Worm (Caenorhabditis elegans) whole organism, L2 larva: ENCODE results near the gene hsp-6.
A peak's percentile ranks its signal among the peaks of the same experiment; 100 is the strongest.

Source experiments
- F13H6.1 ChIP-seq: sonication (generic microtip); optimal IDR thresholded peaks from 2 replicates; lab custom pipeline; 2016; ENCODE audit warnings: missing genetic modification characterization, missing compliant biosample characterization
- Y55F3AM.14 ChIP-seq: fragments of 200-800 bp; sonication (Bioruptor generic); optimal IDR thresholded peaks from 2 replicates; lab custom pipeline; 2018; ENCODE audit warnings: mild to moderate bottlenecking, missing genetic modification characterization, missing compliant biosample characterization
- alr-1 ChIP-seq: fragments of 150-350 bp; optimal IDR thresholded peaks from 2 replicates; lab custom pipeline; 2014; ENCODE audit warnings: missing biosample characterization, missing genetic modification characterization
- aly-2 ChIP-seq: fragments of 150-350 bp; optimal IDR thresholded peaks from 2 replicates; lab custom pipeline; 2014; ENCODE audit warnings: missing biosample characterization, missing genetic modification characterization
- ama-1 ChIP-seq: fragments of 150-350 bp; optimal IDR thresholded peaks from 2 replicates; lab custom pipeline; 2018; ENCODE audit warnings: inconsistent platforms
- ceh-16 ChIP-seq: fragments of 150-350 bp; optimal IDR thresholded peaks from 2 replicates; lab custom pipeline; 2014; ENCODE audit warnings: missing biosample characterization, missing genetic modification characterization
- ceh-82 ChIP-seq: fragments of 150-350 bp; optimal IDR thresholded peaks from 2 replicates; lab custom pipeline; 2014; ENCODE audit warnings: missing biosample characterization, missing genetic modification characterization
- dmd-4 ChIP-seq: sonication (generic microtip); optimal IDR thresholded peaks from 2 replicates; lab custom pipeline; 2017; ENCODE audit warnings: missing biosample characterization, missing genetic modification characterization
- egl-27 ChIP-seq: sonication (generic microtip); optimal IDR thresholded peaks from 3 replicates; lab custom pipeline; 2017; ENCODE audit warnings: missing biosample characterization, missing genetic modification reagents, missing genetic modification characterization
- elt-3 ChIP-seq: sonication (generic microtip); optimal IDR thresholded peaks from 2 replicates; lab custom pipeline; 2017; ENCODE audit warnings: missing biosample characterization, missing genetic modification characterization
- fos-1 ChIP-seq: fragments of 150-350 bp; optimal IDR thresholded peaks from 2 replicates; lab custom pipeline; 2014; ENCODE audit warnings: missing biosample characterization, missing genetic modification characterization
- gmeb-1 ChIP-seq: fragments of 150-350 bp; optimal IDR thresholded peaks from 2 replicates; lab custom pipeline; 2014; ENCODE audit warnings: missing biosample characterization, missing genetic modification characterization
- lin-11 ChIP-seq: fragments of 150-350 bp; sonication (generic microtip); optimal IDR thresholded peaks from 2 replicates; lab custom pipeline; 2014; ENCODE audit warnings: missing biosample characterization, missing genetic modification characterization, inconsistent platforms, mixed read lengths
- lin-13 ChIP-seq: fragments of 150-350 bp; optimal IDR thresholded peaks from 2 replicates; lab custom pipeline; 2014; ENCODE audit warnings: missing biosample characterization, missing genetic modification reagents, missing genetic modification characterization
- lin-39 ChIP-seq: fragments of 150-350 bp; optimal IDR thresholded peaks from 2 replicates; lab custom pipeline; 2014; ENCODE audit warnings: missing biosample characterization, missing genetic modification reagents, missing genetic modification characterization
- lsy-2 ChIP-seq, 2 experiments: fragments of 150-350 bp in 1 of 2; sonication (generic microtip) in 1 of 2; optimal IDR thresholded peaks; 2 replicates each; lab custom pipeline; 2014 to 2017; ENCODE audit warnings: missing biosample characterization in 2 of 2, missing genetic modification characterization in 2 of 2
- mbf-1 ChIP-seq: sonication (generic microtip); optimal IDR thresholded peaks from 2 replicates; lab custom pipeline; 2017; ENCODE audit warnings: missing biosample characterization, missing genetic modification characterization
- mdl-1 ChIP-seq, 2 experiments: fragments of 150-350 bp in 1 of 2; sonication (generic microtip) in 1 of 2; optimal IDR thresholded peaks; 2 replicates each; lab custom pipeline; 2017; ENCODE audit warnings: missing biosample characterization in 2 of 2, missing genetic modification characterization in 2 of 2
- nhr-10 ChIP-seq: sonication (generic microtip); optimal IDR thresholded peaks from 2 replicates; lab custom pipeline; 2017; ENCODE audit warnings: missing biosample characterization, missing genetic modification characterization
- nhr-129 ChIP-seq: fragments of 150-350 bp; optimal IDR thresholded peaks from 2 replicates; lab custom pipeline; 2014; ENCODE audit warnings: missing biosample characterization, missing genetic modification characterization
- nhr-21 ChIP-seq: fragments of 150-350 bp; optimal IDR thresholded peaks from 2 replicates; lab custom pipeline; 2014; ENCODE audit warnings: missing biosample characterization, missing genetic modification characterization
- nhr-23 ChIP-seq: fragments of 150-350 bp; optimal IDR thresholded peaks from 2 replicates; lab custom pipeline; 2014; ENCODE audit warnings: missing biosample characterization, missing genetic modification reagents, missing genetic modification characterization
- nhr-237 ChIP-seq: fragments of 150-350 bp; optimal IDR thresholded peaks from 2 replicates; lab custom pipeline; 2014; ENCODE audit warnings: missing biosample characterization, missing genetic modification characterization
- nhr-25 ChIP-seq: fragments of 150-350 bp; sonication (generic microtip); optimal IDR thresholded peaks from 3 replicates; lab custom pipeline; 2014; ENCODE audit warnings: missing biosample characterization, missing genetic modification characterization
- nhr-77 ChIP-seq: fragments of 150-350 bp; optimal IDR thresholded peaks from 2 replicates; lab custom pipeline; 2014; ENCODE audit warnings: missing biosample characterization, missing genetic modification characterization
- peb-1 ChIP-seq: fragments of 150-350 bp; optimal IDR thresholded peaks from 2 replicates; lab custom pipeline; 2014; ENCODE audit warnings: missing biosample characterization, missing genetic modification characterization
- sem-4 ChIP-seq: fragments of 150-350 bp; optimal IDR thresholded peaks from 2 replicates; lab custom pipeline; 2014; ENCODE audit warnings: missing biosample characterization, missing genetic modification reagents, missing genetic modification characterization
- skn-1 ChIP-seq: sonication (generic microtip); optimal IDR thresholded peaks from 2 replicates; lab custom pipeline; 2017; ENCODE audit warnings: missing biosample characterization, missing genetic modification characterization
- sma-9 ChIP-seq, 2 experiments: fragments of 150-350 bp in 1 of 2; sonication (generic microtip) in 1 of 2; optimal IDR thresholded peaks; 2 replicates each; lab custom pipeline; 2014 to 2016; ENCODE audit warnings: missing genetic modification characterization in 2 of 2, mild to moderate bottlenecking in 1 of 2, missing biosample characterization in 1 of 2, missing compliant biosample characterization in 1 of 2, missing genetic modification reagents in 1 of 2, moderate library complexity in 1 of 2
- snpc-4 ChIP-seq: fragments of 150-350 bp; optimal IDR thresholded peaks from 2 replicates; lab custom pipeline; 2014; ENCODE audit warnings: missing biosample characterization, missing genetic modification characterization
- unc-55 ChIP-seq: fragments of 150-350 bp; sonication (generic microtip); optimal IDR thresholded peaks from 3 replicates; lab custom pipeline; 2014; ENCODE audit warnings: missing biosample characterization, missing genetic modification reagents, missing genetic modification characterization
- unc-62 ChIP-seq: fragments of 150-350 bp; optimal IDR thresholded peaks from 2 replicates; lab custom pipeline; 2014; ENCODE audit warnings: missing biosample characterization, missing genetic modification reagents, missing genetic modification characterization
- zag-1 ChIP-seq: fragments of 150-350 bp; optimal IDR thresholded peaks from 2 replicates; lab custom pipeline; 2014; ENCODE audit warnings: missing biosample characterization, missing genetic modification characterization
- ztf-11 ChIP-seq: sonication (generic microtip); optimal IDR thresholded peaks from 2 replicates; lab custom pipeline; 2017; ENCODE audit warnings: missing biosample characterization, missing genetic modification characterization

Gene hsp-6

ce11 chrV:4860525-4860924 is 34.0 kb upstream of the hsp-6 start:
- peak; percentile 42 for TF ChIP-seq unc-55 (GFP tag; lab: Kevin White, UChicago)
- TF ChIP-seq nhr-21 (tag; lab: Kevin White, UChicago) = no peak
- no peak for TF ChIP-seq nhr-23 (tag; lab: Kevin White, UChicago)
- TF ChIP-seq lsy-2 (tag; optimal IDR thresholded peaks at IDR 0.05; lab: Kevin White, UChicago) = peak in 1 of 2 experiments; percentile 45
- peak; percentile 51 for TF ChIP-seq nhr-129 (tag; lab: Kevin White, UChicago)
- no peak for TF ChIP-seq unc-62 (GFP tag; lab: Kevin White, UChicago)

ce11 chrV:4857561-4857960 is 31.0 kb upstream of the hsp-6 start:
- TF ChIP-seq zag-1 (tag; lab: Kevin White, UChicago) (no peak), nhr-237 (tag; lab: Kevin White, UChicago) (no peak), gmeb-1 (tag; lab: Kevin White, UChicago) (no peak), ceh-16 (no peak), nhr-10 (tag; lab: Kevin White, UChicago) (no peak), unc-62 (GFP tag; lab: Kevin White, UChicago) (no peak), unc-55 (GFP tag; lab: Kevin White, UChicago) (no peak), ztf-11 (tag; lab: Kevin White, UChicago) (no peak), skn-1 (tag; lab: Kevin White, UChicago) (no peak), mdl-1 (tag; optimal IDR thresholded peaks at IDR 0.05; lab: Kevin White, UChicago) (no peak), F13H6.1 (tag; lab: Kevin White, UChicago) (no peak), mbf-1 (tag; lab: Kevin White, UChicago) (no peak), nhr-21 (tag; lab: Kevin White, UChicago) (no peak), alr-1 (tag; lab: Kevin White, UChicago) (no peak), lin-13 (GFP tag; lab: Kevin White, UChicago) (no peak), peb-1 (no peak), aly-2 (no peak)

- TF ChIP-seq nhr-21 (tag; lab: Kevin White, UChicago) (no peak), nhr-129 (tag; lab: Kevin White, UChicago) (no peak), ceh-82 (tag; lab: Kevin White, UChicago) (no peak), nhr-10 (tag; lab: Kevin White, UChicago) (no peak), gmeb-1 (tag; lab: Kevin White, UChicago) (no peak), mbf-1 (tag; lab: Kevin White, UChicago) (no peak), lin-11 (no peak), lin-39 (no peak), dmd-4 (tag; lab: Kevin White, UChicago) (no peak), alr-1 (tag; lab: Kevin White, UChicago) (no peak), Y55F3AM.14 (GFP tag; lab: Kevin White, UChicago) (no peak), fos-1 (tag; lab: Kevin White, UChicago) (no peak), snpc-4 (tag; lab: Kevin White, UChicago) (no peak), lsy-2 (tag; optimal IDR thresholded peaks at IDR 0.05; lab: Kevin White, UChicago) (no peak), sem-4 (tag; lab: Kevin White, UChicago) (no peak), sma-9 (GFP tag; optimal IDR thresholded peaks at IDR 0.05; lab: Kevin White, UChicago) (no peak), sma-9 (tag; optimal IDR thresholded peaks at IDR 0.05; lab: Kevin White, UChicago) (no peak)
These were observed 25.4 kb upstream of the hsp-6 start for ce11 chrV:4851969-4852368.

ce11 chrV:4851138-4851537 is 24.6 kb upstream of the hsp-6 start, which contains the start of gene nex-4:
TSS of gene nex-4 (plus strand) at chrV:4851438.
- no peak for TF ChIP-seq sma-9 (GFP tag; optimal IDR thresholded peaks at IDR 0.05; lab: Kevin White, UChicago)
- no peak for TF ChIP-seq sma-9 (tag; optimal IDR thresholded peaks at IDR 0.05; lab: Kevin White, UChicago)
- no peak for TF ChIP-seq unc-55 (GFP tag; lab: Kevin White, UChicago)
- no peak for TF ChIP-seq ama-1 (lab: Kevin White, UChicago)
- TF ChIP-seq nhr-25 (tag; lab: Kevin White, UChicago) = no peak
- TF ChIP-seq elt-3 (tag; lab: Kevin White, UChicago) = no peak
- TF ChIP-seq lin-39 = no peak
- TF ChIP-seq alr-1 (tag; lab: Kevin White, UChicago) = no peak
- TF ChIP-seq mbf-1 (tag; lab: Kevin White, UChicago) = no peak
- no peak for TF ChIP-seq aly-2
- no peak for TF ChIP-seq zag-1 (tag; lab: Kevin White, UChicago)
- no peak for TF ChIP-seq nhr-77
- no peak for TF ChIP-seq ztf-11 (tag; lab: Kevin White, UChicago)
- no peak for TF ChIP-seq egl-27 (tag; lab: Kevin White, UChicago)
- no peak for TF ChIP-seq nhr-21 (tag; lab: Kevin White, UChicago)
- no peak for TF ChIP-seq snpc-4 (tag; lab: Kevin White, UChicago)
- TF ChIP-seq nhr-10 (tag; lab: Kevin White, UChicago) = no peak
